Worm (Caenorhabditis elegans) whole organism, young adult: ENCODE data around the gene F54H12.2.

Experiments
- B0336.3 ChIP-seq: fragments of 200-800 bp; sonication (Bioruptor generic); IDR thresholded peaks from 2 replicates; pipeline ENCODE4 v1.3.6; 2022; ENCODE audit warnings: missing genetic modification characterization, missing compliant biosample characterization
- C06A6.2 ChIP-seq: fragments of 200-800 bp; sonication (Bioruptor generic); conservative IDR thresholded peaks from 2 replicates; pipeline ENCODE4 v1.3.6; 2022; ENCODE audit warnings: missing genetic modification characterization, missing compliant biosample characterization
- C17E4.6 ChIP-seq: fragments of 200-800 bp; sonication (Bioruptor generic); IDR thresholded peaks from 2 replicates; pipeline ENCODE4 v1.3.6; 2022; ENCODE audit warnings: missing genetic modification reagents, missing genetic modification characterization, missing compliant biosample characterization
- D2030.7 ChIP-seq: fragments of 200-800 bp; sonication (Bioruptor generic); IDR thresholded peaks from 2 replicates; pipeline ENCODE4 v1.3.6; 2022; ENCODE audit warnings: missing genetic modification reagents, missing genetic modification characterization, missing compliant biosample characterization
- F10E7.11 ChIP-seq: sonication (generic microtip); optimal IDR thresholded peaks from 2 replicates; lab custom pipeline; 2017; ENCODE audit warnings: mild to moderate bottlenecking, missing genetic modification characterization, moderate library complexity, missing compliant biosample characterization
- F52B5.7 ChIP-seq: sonication (generic microtip); optimal IDR thresholded peaks from 2 replicates; lab custom pipeline; 2016; ENCODE audit warnings: mild to moderate bottlenecking, missing genetic modification characterization, missing compliant biosample characterization
- F55B11.4 ChIP-seq: sonication (generic microtip); optimal IDR thresholded peaks from 2 replicates; lab custom pipeline; 2016; ENCODE audit warnings: missing compliant biosample characterization, missing genetic modification characterization, borderline replicate concordance; ENCODE audit not compliant: insufficient read depth
- K11D2.4 ChIP-seq: fragments of 200-800 bp; sonication (Bioruptor generic); IDR thresholded peaks from 2 replicates; pipeline ENCODE4 v1.3.6; 2022; ENCODE audit warnings: missing genetic modification reagents, missing genetic modification characterization, missing compliant biosample characterization
- K12H6.12 ChIP-seq: fragments of 200-800 bp; sonication (Bioruptor generic); optimal IDR thresholded peaks from 2 replicates; lab custom pipeline; 2018; ENCODE audit warnings: mild to moderate bottlenecking, missing genetic modification characterization, missing compliant biosample characterization
- Y53F4B.3 ChIP-seq: fragments of 200-800 bp; sonication (Bioruptor generic); IDR thresholded peaks from 2 replicates; pipeline ENCODE4 v1.3.6; 2022; ENCODE audit warnings: missing genetic modification reagents, missing genetic modification characterization, missing compliant biosample characterization
- Y53G8AR.9 ChIP-seq: fragments of 200-800 bp; sonication (Bioruptor generic); conservative IDR thresholded peaks from 2 replicates; pipeline ENCODE4 v1.3.6; 2022; ENCODE audit warnings: missing genetic modification reagents, missing genetic modification characterization, missing compliant biosample characterization
- athp-1 ChIP-seq: sonication (generic microtip); optimal IDR thresholded peaks from 2 replicates; lab custom pipeline; 2017; ENCODE audit warnings: mild to moderate bottlenecking, missing genetic modification characterization, missing compliant biosample characterization
- attf-5 ChIP-seq: fragments of 200-800 bp; sonication (Bioruptor generic); optimal IDR thresholded peaks from 2 replicates; lab custom pipeline; 2018; ENCODE audit warnings: mild to moderate bottlenecking, missing genetic modification characterization, missing compliant biosample characterization
- cebp-1 ChIP-seq, 2 experiments: fragments of 200-800 bp in 1 of 2; sonication (Bioruptor generic) in 1 of 2; sonication (generic microtip) in 1 of 2; IDR thresholded peaks in 1 of 2; optimal IDR thresholded peaks in 1 of 2; 2 replicates each; pipeline versions ENCODE4 v1.3.6 to Lab custom; 2017 to 2022; ENCODE audit warnings: missing compliant biosample characterization in 2 of 2, missing genetic modification characterization in 2 of 2, mild to moderate bottlenecking in 1 of 2, missing genetic modification reagents in 1 of 2, moderate library complexity in 1 of 2
- ceh-27 ChIP-seq: fragments of 200-800 bp; sonication (Bioruptor generic); optimal IDR thresholded peaks from 2 replicates; lab custom pipeline; 2018; ENCODE audit warnings: mild to moderate bottlenecking, missing genetic modification characterization, moderate library complexity, missing compliant biosample characterization
- ceh-40 ChIP-seq: fragments of 200-800 bp; sonication (Bioruptor generic); IDR thresholded peaks from 2 replicates; pipeline ENCODE4 v1.3.6; 2022; ENCODE audit warnings: missing genetic modification characterization, missing compliant biosample characterization
- ceh-91 ChIP-seq: fragments of 200-800 bp; sonication (Bioruptor generic); IDR thresholded peaks from 2 replicates; pipeline ENCODE4 v1.3.6; 2022; ENCODE audit warnings: missing genetic modification reagents, missing genetic modification characterization, missing compliant biosample characterization
- egl-44 ChIP-seq: fragments of 200-800 bp; sonication (Bioruptor generic); IDR thresholded peaks from 2 replicates; pipeline ENCODE4 v1.3.6; 2022; ENCODE audit warnings: missing genetic modification reagents, missing genetic modification characterization, missing compliant biosample characterization
- gei-17 ChIP-seq: fragments of 200-800 bp; sonication (Bioruptor generic); optimal IDR thresholded peaks from 2 replicates; lab custom pipeline; 2018; ENCODE audit warnings: mild to moderate bottlenecking, missing genetic modification characterization, missing compliant biosample characterization
- hmg-1.2 ChIP-seq: fragments of 200-800 bp; sonication (Bioruptor generic); IDR thresholded peaks from 2 replicates; pipeline ENCODE4 v1.3.6; 2022; ENCODE audit warnings: missing genetic modification reagents, missing genetic modification characterization, missing compliant biosample characterization
- hsf-1 ChIP-seq: fragments of 200-800 bp; sonication (Bioruptor generic); IDR thresholded peaks from 2 replicates; pipeline ENCODE4 v1.3.6; 2022; ENCODE audit warnings: missing genetic modification reagents, missing genetic modification characterization, missing compliant biosample characterization
- let-607 ChIP-seq, 2 experiments: fragments of 200-800 bp in 1 of 2; sonication (Bioruptor generic) in 1 of 2; sonication (generic microtip) in 1 of 2; optimal IDR thresholded peaks; 2 replicates each; lab custom pipeline; 2016 to 2018; ENCODE audit warnings: mild to moderate bottlenecking in 2 of 2, missing compliant biosample characterization in 2 of 2, missing genetic modification characterization in 2 of 2, moderate library complexity in 2 of 2, missing genotype in 1 of 2
- lin-26 ChIP-seq: fragments of 200-800 bp; sonication (Bioruptor generic); IDR thresholded peaks from 2 replicates; pipeline ENCODE4 v1.3.6; 2022; ENCODE audit warnings: missing genetic modification reagents, missing genetic modification characterization, missing compliant biosample characterization
- lin-40 ChIP-seq: sonication (generic microtip); optimal IDR thresholded peaks from 2 replicates; lab custom pipeline; 2016; ENCODE audit warnings: missing genetic modification characterization, mild to moderate bottlenecking, missing compliant biosample characterization, missing genotype, missing genetic modification reagents
- madf-10 ChIP-seq: sonication (generic microtip); optimal IDR thresholded peaks from 2 replicates; lab custom pipeline; 2016; ENCODE audit warnings: mild to moderate bottlenecking, missing genetic modification characterization, missing compliant biosample characterization
- madf-3 ChIP-seq: fragments of 200-800 bp; sonication (Bioruptor generic); IDR thresholded peaks from 2 replicates; pipeline ENCODE4 v1.3.6; 2022; ENCODE audit warnings: missing genetic modification reagents, missing genetic modification characterization, missing compliant biosample characterization
- mel-28 ChIP-seq: sonication (generic microtip); optimal IDR thresholded peaks from 2 replicates; lab custom pipeline; 2016; ENCODE audit warnings: borderline replicate concordance, mild to moderate bottlenecking, missing genetic modification characterization, missing compliant biosample characterization
- nfya-1 ChIP-seq: sonication (generic microtip); optimal IDR thresholded peaks from 2 replicates; lab custom pipeline; 2017; ENCODE audit warnings: antibody characterized with exemption, missing compliant biosample characterization, missing genetic modification characterization, borderline replicate concordance; ENCODE audit not compliant: insufficient read depth
- nfyb-1 ChIP-seq: fragments of 200-800 bp; sonication (Bioruptor generic); IDR thresholded peaks from 2 replicates; pipeline ENCODE4 v1.3.6; 2022; ENCODE audit warnings: missing genetic modification reagents, missing genetic modification characterization, missing compliant biosample characterization
- nhr-27 ChIP-seq: fragments of 200-800 bp; sonication (Bioruptor generic); optimal IDR thresholded peaks from 2 replicates; lab custom pipeline; 2018; ENCODE audit warnings: mild to moderate bottlenecking, missing genetic modification characterization, moderate library complexity, missing compliant biosample characterization
- pha-4 ChIP-seq: fragments of 150-350 bp; sonication (generic microtip); optimal IDR thresholded peaks from 2 replicates; lab custom pipeline; 2014; ENCODE audit warnings: missing biosample characterization, missing genetic modification reagents, missing genetic modification characterization
- rec-8 ChIP-seq, 2 experiments: sonication (generic microtip); optimal IDR thresholded peaks; 2 replicates each; lab custom pipeline; 2016; ENCODE audit warnings: mild to moderate bottlenecking in 2 of 2, missing genetic modification characterization in 2 of 2, missing genetic modification reagents in 2 of 2, missing genotype in 2 of 2, missing biosample characterization in 1 of 2, missing compliant biosample characterization in 1 of 2, moderate library complexity in 1 of 2
- repo-1 ChIP-seq: sonication (generic microtip); optimal IDR thresholded peaks from 2 replicates; lab custom pipeline; 2017; ENCODE audit warnings: mild to moderate bottlenecking, missing genetic modification characterization, missing compliant biosample characterization
- snpc-1.1 ChIP-seq: sonication (generic microtip); optimal IDR thresholded peaks from 2 replicates; lab custom pipeline; 2017; ENCODE audit warnings: missing genetic modification characterization, mild to moderate bottlenecking, missing compliant biosample characterization, antibody characterized with exemption, moderate library complexity, missing genotype, missing genetic modification reagents; ENCODE audit not compliant: insufficient read depth
- tbp1 ChIP-seq: fragments of 200-800 bp; sonication (Bioruptor generic); optimal IDR thresholded peaks from 2 replicates; lab custom pipeline; 2018; ENCODE audit warnings: mild to moderate bottlenecking, missing genetic modification characterization, missing compliant biosample characterization
- tlf-1 ChIP-seq: fragments of 200-800 bp; sonication (Bioruptor generic); optimal IDR thresholded peaks from 2 replicates; lab custom pipeline; 2018; ENCODE audit warnings: mild to moderate bottlenecking, missing genetic modification characterization, missing compliant biosample characterization
- unc-130 ChIP-seq: sonication (generic microtip); optimal IDR thresholded peaks from 2 replicates; lab custom pipeline; 2016; ENCODE audit warnings: missing genetic modification reagents, missing genetic modification characterization, missing compliant biosample characterization
- zfh-2 ChIP-seq: fragments of 200-800 bp; sonication (Bioruptor generic); conservative IDR thresholded peaks from 2 replicates; pipeline ENCODE4 v1.3.6; 2022; ENCODE audit warnings: missing genetic modification reagents, missing genetic modification characterization, missing compliant biosample characterization
- ztf-18 ChIP-seq: sonication (generic microtip); optimal IDR thresholded peaks from 2 replicates; lab custom pipeline; 2016; ENCODE audit warnings: missing genotype, mild to moderate bottlenecking, missing genetic modification characterization, missing compliant biosample characterization
- ztf-22 ChIP-seq: fragments of 200-800 bp; sonication (Bioruptor generic); optimal IDR thresholded peaks from 2 replicates; lab custom pipeline; 2018; ENCODE audit warnings: mild to moderate bottlenecking, missing genetic modification characterization, moderate library complexity, missing compliant biosample characterization

F54H12.2 gene

DNA sequence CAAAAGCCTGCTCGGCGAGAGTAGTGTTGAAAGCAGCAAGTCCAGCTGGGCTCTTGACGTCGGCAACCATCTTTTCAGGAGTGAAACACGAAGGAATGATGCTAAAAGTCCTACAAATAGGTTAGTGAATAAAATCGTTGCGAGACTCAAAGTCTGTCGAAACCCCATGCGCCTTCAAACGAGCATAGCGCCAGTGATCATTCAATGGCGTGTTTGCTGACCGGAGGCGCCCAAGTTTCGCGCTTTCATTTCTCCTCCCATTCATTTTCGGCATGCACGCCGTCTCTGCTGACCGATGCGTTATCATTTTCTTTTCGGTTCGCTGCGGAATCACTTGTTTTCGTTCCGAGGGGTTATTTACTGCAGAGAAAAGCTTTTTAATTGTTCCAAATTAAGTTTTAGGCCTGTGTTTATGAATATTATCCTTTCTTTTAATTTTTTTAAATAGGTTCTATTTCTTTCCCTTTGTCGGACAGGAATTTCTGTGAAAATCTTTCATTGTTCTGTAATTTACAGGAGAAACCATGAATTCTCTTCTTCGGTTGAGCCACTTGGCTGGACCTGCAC lies 8.9 kb downstream of the F54H12.2 start, which contains the start of the genes eef-1B.1 and aco-2 (continued):
- TF ChIP-seq egl-44 (peak; percentile 87), K12H6.12 (peak; percentile 52), snpc-1.1 (tag; lab: Kevin White, UChicago) (no peak), F55B11.4 (no peak), ztf-18 (peak; percentile 98), gei-17 (GFP tag; lab: Kevin White, UChicago) (peak; percentile 54), athp-1 (tag; lab: Kevin White, UChicago) (peak; percentile 3), K11D2.4 (GFP tag; lab: Robert Waterston, UW) (peak; percentile 84), D2030.7 (GFP tag; lab: Robert Waterston, UW) (peak; percentile 56), unc-130 (GFP tag; lab: Kevin White, UChicago) (peak; percentile 33), madf-3 (GFP tag; lab: Robert Waterston, UW) (peak; percentile 92), cebp-1 (GFP tag; IDR thresholded peaks at IDR 0.05; lab: Robert Waterston, UW) (peak; percentile 53; the same call in 1 of the 2 replicates), cebp-1 (tag; optimal IDR thresholded peaks at IDR 0.05; lab: Kevin White, UChicago) (peak; percentile 87), Y53F4B.3 (GFP tag; lab: Robert Waterston, UW) (no peak), hsf-1 (GFP tag; lab: Robert Waterston, UW) (no peak), nfyb-1 (GFP tag; lab: Robert Waterston, UW) (peak; percentile 85), ceh-91 (GFP tag; lab: Robert Waterston, UW) (no peak), ceh-27 (GFP tag; lab: Kevin White, UChicago) (peak; percentile 77), let-607 (tag; optimal IDR thresholded peaks at IDR 0.05; lab: Kevin White, UChicago) (peak; percentile 9 to 69), mel-28 (tag; lab: Kevin White, UChicago) (no peak), repo-1 (tag; lab: Kevin White, UChicago) (peak; percentile 41), C06A6.2 (GFP tag; lab: Robert Waterston, UW) (peak; percentile 64; the same call in 1 of the 2 replicates), ztf-22 (GFP tag; lab: Kevin White, UChicago) (no peak), nhr-27 (no peak), tbp1 (GFP tag; lab: Kevin White, UChicago) (peak; percentile 70), attf-5 (GFP tag; lab: Kevin White, UChicago) (peak; percentile 88), Y53G8AR.9 (peak; percentile 78), tlf-1 (GFP tag; lab: Kevin White, UChicago) (peak; percentile 78), C17E4.6 (GFP tag; lab: Robert Waterston, UW) (no peak), F10E7.11 (tag; lab: Kevin White, UChicago) (no peak), zfh-2 (GFP tag; lab: Robert Waterston, UW) (peak; percentile 89), F52B5.7 (tag; lab: Kevin White, UChicago) (no peak), hmg-1.2 (GFP tag; lab: Robert Waterston, UW) (peak; percentile 55), rec-8 (tag; optimal IDR thresholded peaks at IDR 0.05; lab: Kevin White, UChicago) (no peak), ceh-40 (GFP tag; lab: Robert Waterston, UW) (no peak), B0336.3 (GFP tag; lab: Robert Waterston, UW) (peak; percentile 70; the same call in 1 of the 2 replicates), nfya-1 (tag; lab: Kevin White, UChicago) (no peak), lin-40 (tag; lab: Kevin White, UChicago) (peak; percentile 84), madf-10 (tag; lab: Kevin White, UChicago) (peak; percentile 52), pha-4 (tag; lab: Kevin White, UChicago) (no peak), lin-26 (no peak)
